Fruit fly (Drosophila melanogaster): Measurements from ENCODE around the gene CG14107.
A peak's percentile ranks its signal among the peaks of the same experiment; 100 is the strongest.

The CG14107 gene

DNA sequence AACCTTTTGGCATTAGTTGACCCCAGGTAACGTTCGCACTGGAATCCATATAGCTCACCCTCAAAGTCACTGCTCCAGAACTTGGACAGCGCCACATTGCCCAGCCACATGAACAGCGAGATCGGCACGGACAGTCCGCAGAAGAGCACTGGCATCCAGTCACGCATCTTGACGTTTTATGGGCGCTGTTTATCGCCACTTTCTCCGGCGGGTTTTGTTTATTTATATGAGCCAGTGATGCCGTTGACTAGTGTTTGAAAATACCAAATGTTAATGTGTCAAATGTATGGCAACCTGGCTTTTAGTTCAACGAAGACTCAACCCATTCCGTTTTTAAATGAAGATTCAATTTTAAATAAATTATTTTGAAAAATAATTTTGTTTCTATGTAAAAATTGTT lies 6.5 kb upstream of the CG14107 start, which contains the start of gene CG10171 (continued):
- TF ChIP-seq CG10543 (GFP tag; optimal IDR thresholded peaks at IDR 0.05) = no peak
- TF ChIP-seq CG9932 (GFP tag; IDR thresholded peaks at IDR 0.05) = peak; percentile 45
- TF ChIP-seq CG2199 (GFP tag; IDR thresholded peaks at IDR 0.05) = no peak
- no peak for TF ChIP-seq tio (GFP tag; optimal IDR thresholded peaks at IDR 0.05)
- TF ChIP-seq bowl (GFP tag; IDR thresholded peaks at IDR 0.05) = no peak
- TF ChIP-seq ttk (GFP tag; IDR thresholded peaks at IDR 0.05) = no peak
- no peak for TF ChIP-seq kay (GFP tag; optimal IDR thresholded peaks at IDR 0.05)
- TF ChIP-seq CG8924 (tag; optimal IDR thresholded peaks at IDR 0.05) = peak; percentile 24
- no peak for TF ChIP-seq CG11247 (GFP tag; IDR thresholded peaks at IDR 0.05)
- TF ChIP-seq stc (GFP tag; IDR thresholded peaks at IDR 0.05) = no peak
- TF ChIP-seq Dek (tag; optimal IDR thresholded peaks at IDR 0.05) = no peak
- TF ChIP-seq emc (GFP tag; optimal IDR thresholded peaks at IDR 0.05) = no peak
- no peak for TF ChIP-seq Meics (GFP tag; optimal IDR thresholded peaks at IDR 0.05)
- no peak for TF ChIP-seq HLH4C (GFP tag; IDR thresholded peaks at IDR 0.05; ENCODE audit: partially characterized antibody)
- peak; percentile 49 for TF ChIP-seq CG1603 (tag; optimal IDR thresholded peaks at IDR 0.05)
- TF ChIP-seq sim (GFP tag; IDR thresholded peaks at IDR 0.05) = no peak
- TF ChIP-seq CoRest (tag; optimal IDR thresholded peaks at IDR 0.05) = peak; percentile 27
- TF ChIP-seq CG3065 (GFP tag; optimal IDR thresholded peaks at IDR 0.05) = no peak
- no peak for TF ChIP-seq Doc2 (GFP tag; IDR thresholded peaks at IDR 0.05)
- TF ChIP-seq dati (GFP tag; IDR thresholded peaks at IDR 0.05) = no peak
- no peak for TF ChIP-seq gem (tag; optimal IDR thresholded peaks at IDR 0.05)
- no peak for TF ChIP-seq lola (GFP tag; optimal IDR thresholded peaks at IDR 0.05)
- TF ChIP-seq btn (GFP tag; optimal IDR thresholded peaks at IDR 0.05) = no peak
- no peak for TF ChIP-seq sna (GFP tag; IDR thresholded peaks at IDR 0.05; ENCODE audit: partially characterized antibody)
- TF ChIP-seq toy (GFP tag; IDR thresholded peaks at IDR 0.05) = no peak
- TF ChIP-seq yki (optimal IDR thresholded peaks at IDR 0.05) = no peak
- no peak for TF ChIP-seq bbx (GFP tag; IDR thresholded peaks at IDR 0.05; ENCODE audit: partially characterized antibody)
- TF ChIP-seq ab (GFP tag; optimal IDR thresholded peaks at IDR 0.05) = no peak
- TF ChIP-seq usp (GFP tag; optimal IDR thresholded peaks at IDR 0.05) = no peak
- TF ChIP-seq peb (GFP tag; IDR thresholded peaks at IDR 0.05) = no peak
- no peak for TF ChIP-seq wdn (GFP tag; IDR thresholded peaks at IDR 0.05)
- TF ChIP-seq Dfd (GFP tag; optimal IDR thresholded peaks at IDR 0.05) = no peak
- no peak for TF ChIP-seq CG31388 (GFP tag; optimal IDR thresholded peaks at IDR 0.05)
- no peak for TF ChIP-seq ftz-f1 (GFP tag; optimal IDR thresholded peaks at IDR 0.05)
- TF ChIP-seq CG2202 (tag; optimal IDR thresholded peaks at IDR 0.05) = no peak
- TF ChIP-seq Jarid2 (GFP tag; optimal IDR thresholded peaks at IDR 0.05) = no peak
- TF ChIP-seq Ptx1 (GFP tag; IDR thresholded peaks at IDR 0.05) = no peak
- TF ChIP-seq Nf-YB (GFP tag; optimal IDR thresholded peaks at IDR 0.05) = no peak
- TF ChIP-seq nerfin-1 (tag; optimal IDR thresholded peaks at IDR 0.05) = no peak
- TF ChIP-seq CG2120 (GFP tag; optimal IDR thresholded peaks at IDR 0.05) = no peak
- TF ChIP-seq nom (GFP tag; optimal IDR thresholded peaks at IDR 0.05) = no peak
- TF ChIP-seq dm (GFP tag; optimal IDR thresholded peaks at IDR 0.05) = no peak
- TF ChIP-seq CG9215 (GFP tag; IDR thresholded peaks at IDR 0.05) = no peak
- TF ChIP-seq CG17802 (tag; optimal IDR thresholded peaks at IDR 0.05) = no peak
- TF ChIP-seq CG31365 (tag; optimal IDR thresholded peaks at IDR 0.05) = no peak
- TF ChIP-seq prd (optimal IDR thresholded peaks at IDR 0.05) = no peak
- no peak for TF ChIP-seq prd (GFP tag; IDR thresholded peaks at IDR 0.05)
- no peak for TF ChIP-seq cg (GFP tag; optimal IDR thresholded peaks at IDR 0.05)
- no peak for TF ChIP-seq B-H1 (GFP tag; IDR thresholded peaks at IDR 0.05)
- no peak for TF ChIP-seq tin (GFP tag; optimal IDR thresholded peaks at IDR 0.05)
- no peak for TF ChIP-seq ranshi (GFP tag; IDR thresholded peaks at IDR 0.05)
- TF ChIP-seq B-H2 (GFP tag; optimal IDR thresholded peaks at IDR 0.05) = no peak
- no peak for TF ChIP-seq az2 (GFP tag; optimal IDR thresholded peaks at IDR 0.05)
- no peak for TF ChIP-seq da (GFP tag; optimal IDR thresholded peaks at IDR 0.05)

Data from whole organism, embryonic.